Fruit fly (Drosophila melanogaster) whole organism, embryonic: ENCODE results near the gene ebi.
"Not testable (repeated sequence)": the region's sequence is repeated elsewhere in the genome, so short reads cannot be mapped to it uniquely, and the experiment has no call there.

Experiments
- CG10654 ChIP-seq: fragments of 200-800 bp; sonication (Bioruptor generic); optimal IDR thresholded peaks from 2 replicates; lab custom pipeline; 2016; ENCODE audit warnings: missing biosample characterization, missing genetic modification characterization
- CG11504 ChIP-seq: fragments of 200-800 bp; sonication (Bioruptor generic); optimal IDR thresholded peaks from 3 replicates; lab custom pipeline; 2019; ENCODE audit warnings: missing biosample characterization, mild to moderate bottlenecking, missing genetic modification characterization, moderate library complexity
- CG12104 ChIP-seq: fragments of 200-800 bp; sonication (Bioruptor generic); optimal IDR thresholded peaks from 3 replicates; lab custom pipeline; 2016; ENCODE audit warnings: missing biosample characterization, missing genetic modification characterization
- CG12219 ChIP-seq: fragments of 200-800 bp; sonication (Bioruptor generic); optimal IDR thresholded peaks from 3 replicates; lab custom pipeline; 2018; ENCODE audit warnings: missing biosample characterization, mild to moderate bottlenecking, missing genetic modification characterization
- CG13296 ChIP-seq: fragments of 200-800 bp; sonication (Bioruptor generic); optimal IDR thresholded peaks from 3 replicates; lab custom pipeline; 2018; ENCODE audit warnings: missing biosample characterization, mild to moderate bottlenecking, missing genetic modification characterization
- CG14667 ChIP-seq: fragments of 200-800 bp; sonication (Bioruptor generic); IDR thresholded peaks from 2 replicates; pipeline ENCODE4 v1.3.6; 2022; ENCODE audit warnings: missing biosample characterization, missing genetic modification characterization
- CG16813 ChIP-seq: fragments of 200-800 bp; sonication (Bioruptor generic); IDR thresholded peaks from 3 replicates; pipeline ENCODE4 v1.3.6; 2022; ENCODE audit warnings: missing biosample characterization, missing genetic modification characterization; ENCODE audit not compliant: partially characterized antibody
- CG16815 ChIP-seq: fragments of 200-800 bp; sonication (Bioruptor generic); optimal IDR thresholded peaks from 3 replicates; lab custom pipeline; 2017; ENCODE audit warnings: missing biosample characterization, mild to moderate bottlenecking, missing genetic modification characterization
- CG17359 ChIP-seq: fragments of 200-800 bp; sonication (Bioruptor generic); optimal IDR thresholded peaks from 3 replicates; lab custom pipeline; 2018; ENCODE audit warnings: missing biosample characterization, mild to moderate bottlenecking, missing genetic modification characterization, moderate library complexity
- CG17802 ChIP-seq: fragments of 200-800 bp; sonication (Bioruptor generic); optimal IDR thresholded peaks from 2 replicates; lab custom pipeline; 2018; ENCODE audit warnings: missing biosample characterization, mild to moderate bottlenecking, missing genetic modification characterization, moderate library complexity
- CG2116 ChIP-seq: fragments of 200-800 bp; sonication (Bioruptor generic); optimal IDR thresholded peaks from 3 replicates; lab custom pipeline; 2018; ENCODE audit warnings: missing biosample characterization, mild to moderate bottlenecking, missing genetic modification characterization
- CG2678 ChIP-seq: fragments of 200-800 bp; sonication (Bioruptor generic); optimal IDR thresholded peaks from 3 replicates; lab custom pipeline; 2019; ENCODE audit warnings: missing biosample characterization, mild to moderate bottlenecking, missing genetic modification characterization, moderate library complexity
- CG33213 ChIP-seq: fragments of 200-800 bp; sonication (Bioruptor generic); optimal IDR thresholded peaks from 3 replicates; lab custom pipeline; 2016; ENCODE audit warnings: missing biosample characterization, missing genetic modification characterization
- CG4282 ChIP-seq: fragments of 200-800 bp; sonication (Bioruptor generic); optimal IDR thresholded peaks from 2 replicates; lab custom pipeline; 2016; ENCODE audit warnings: missing biosample characterization, missing genetic modification characterization
- CG4617 ChIP-seq: fragments of 200-800 bp; sonication (Bioruptor generic); optimal IDR thresholded peaks from 3 replicates; lab custom pipeline; 2016; ENCODE audit warnings: missing biosample characterization, missing genetic modification characterization, borderline replicate concordance
- CG6765 ChIP-seq: fragments of 200-800 bp; sonication (Bioruptor generic); optimal IDR thresholded peaks from 3 replicates; lab custom pipeline; 2017; ENCODE audit warnings: missing biosample characterization, mild to moderate bottlenecking, missing genetic modification characterization
- CG6854 ChIP-seq: fragments of 200-800 bp; sonication (Bioruptor generic); optimal IDR thresholded peaks from 3 replicates; lab custom pipeline; 2017; ENCODE audit warnings: missing biosample characterization, mild to moderate bottlenecking, missing genetic modification characterization
- CG7786 ChIP-seq: fragments of 200-800 bp; sonication (Bioruptor generic); optimal IDR thresholded peaks from 2 replicates; lab custom pipeline; 2016; ENCODE audit warnings: missing biosample characterization, missing genetic modification characterization
- CrebB ChIP-seq: fragments of 200-800 bp; sonication (Bioruptor generic); optimal IDR thresholded peaks from 3 replicates; lab custom pipeline; 2018; ENCODE audit warnings: missing biosample characterization, mild to moderate bottlenecking, missing genetic modification characterization
- Dref ChIP-seq: fragments of 200-800 bp; sonication (Bioruptor generic); IDR thresholded peaks from 2 replicates; pipeline ENCODE4 v1.3.6; 2022; ENCODE audit warnings: missing biosample characterization, missing genetic modification characterization
- Fer2 ChIP-seq: fragments of 200-800 bp; sonication (Bioruptor generic); optimal IDR thresholded peaks from 2 replicates; lab custom pipeline; 2018; ENCODE audit warnings: missing biosample characterization, mild to moderate bottlenecking, missing genetic modification characterization, moderate library complexity
- Hand ChIP-seq: fragments of 200-800 bp; sonication (Bioruptor generic); optimal IDR thresholded peaks from 2 replicates; lab custom pipeline; 2017; ENCODE audit warnings: mild to moderate bottlenecking, missing biosample characterization, missing genetic modification reagents, missing genetic modification characterization
- Lpt ChIP-seq: fragments of >200 bp; optimal IDR thresholded peaks from 2 replicates; lab custom pipeline; 2018; ENCODE audit warnings: missing biosample characterization, missing genetic modification characterization
- Mrtf ChIP-seq: fragments of 200-800 bp; sonication (Bioruptor generic); IDR thresholded peaks from 3 replicates; pipeline ENCODE4 v1.3.6; 2022; ENCODE audit warnings: missing biosample characterization, missing genetic modification characterization
- Opbp ChIP-seq: fragments of 200-800 bp; sonication (Bioruptor generic); IDR thresholded peaks from 3 replicates; pipeline ENCODE4 v1.3.6; 2022; ENCODE audit warnings: missing biosample characterization, missing genetic modification characterization; ENCODE audit not compliant: partially characterized antibody
- Optix ChIP-seq: fragments of 200-800 bp; sonication (Bioruptor generic); IDR thresholded peaks from 3 replicates; pipeline ENCODE4 v1.3.6; 2022; ENCODE audit warnings: missing biosample characterization, missing genetic modification characterization
- Scr ChIP-seq: fragments of 200-800 bp; sonication (Bioruptor generic); IDR thresholded peaks from 2 replicates; pipeline ENCODE4 v1.3.6; 2022; ENCODE audit warnings: missing biosample characterization, missing genetic modification characterization; ENCODE audit not compliant: partially characterized antibody
- Trl ChIP-seq, 3 experiments: fragments of >200 bp in 2 of 3; fragments of 200-800 bp in 1 of 3; sonication (Bioruptor generic) in 1 of 3; optimal IDR thresholded peaks; 2 replicates in 1 of 3; 3 replicates in 2 of 3; lab custom pipeline; 2016 to 2017; ENCODE audit warnings: missing biosample characterization in 1 of 3, missing genetic modification characterization in 1 of 3
- bbx ChIP-seq: fragments of 200-800 bp; sonication (Bioruptor generic); IDR thresholded peaks from 2 replicates; pipeline ENCODE4 v1.3.6; 2022; ENCODE audit warnings: missing biosample characterization, missing genetic modification characterization; ENCODE audit not compliant: partially characterized antibody
- kay ChIP-seq: fragments of 200-800 bp; sonication (Bioruptor generic); optimal IDR thresholded peaks from 2 replicates; lab custom pipeline; 2016; ENCODE audit warnings: missing biosample characterization, missing genetic modification characterization
- onecut ChIP-seq: fragments of 200-800 bp; sonication (Bioruptor generic); IDR thresholded peaks from 2 replicates; pipeline ENCODE4 v1.3.6; 2022; ENCODE audit warnings: missing biosample characterization, missing genetic modification characterization
- p53 ChIP-seq: fragments of 200-800 bp; sonication (Bioruptor generic); optimal IDR thresholded peaks from 2 replicates; lab custom pipeline; 2016; ENCODE audit warnings: missing biosample characterization, missing genetic modification characterization
- phol ChIP-seq: fragments of 200-800 bp; sonication (Bioruptor generic); optimal IDR thresholded peaks from 3 replicates; lab custom pipeline; 2018; ENCODE audit warnings: missing biosample characterization, mild to moderate bottlenecking, missing genetic modification characterization, moderate library complexity
- pros ChIP-seq: fragments of 200-800 bp; sonication (Bioruptor generic); optimal IDR thresholded peaks from 3 replicates; lab custom pipeline; 2019; ENCODE audit warnings: missing biosample characterization, mild to moderate bottlenecking, missing genetic modification characterization, moderate library complexity
- row ChIP-seq: fragments of 200-800 bp; sonication (Bioruptor generic); IDR thresholded peaks from 3 replicates; pipeline ENCODE4 v1.3.6; 2022; ENCODE audit warnings: missing biosample characterization, missing genetic modification characterization
- salm ChIP-seq: fragments of 200-800 bp; sonication (Bioruptor generic); optimal IDR thresholded peaks from 2 replicates; lab custom pipeline; 2018; ENCODE audit warnings: missing biosample characterization, mild to moderate bottlenecking, missing genetic modification characterization
- twi ChIP-seq: fragments of 200-800 bp; optimal IDR thresholded peaks from 2 replicates; lab custom pipeline; 2019; ENCODE audit warnings: missing biosample characterization, mild to moderate bottlenecking, missing genetic modification characterization, moderate library complexity

Gene ebi

dm6 chr2L:452872-453271 lies 38.0 kb downstream of the ebi start, which contains the start of the genes crq and shv (continued):
- TF ChIP-seq salm (tag; lab: Kevin White, UChicago) = no peak
- no peak for TF ChIP-seq CG2678 (tag; lab: Kevin White, UChicago)
- TF ChIP-seq CG12104 (GFP tag; lab: Kevin White, UChicago) = no peak
- TF ChIP-seq Lpt (GFP tag; lab: Kevin White, UChicago) = no peak
- no peak for TF ChIP-seq CG6854
- no peak for TF ChIP-seq CG11504 (tag; lab: Kevin White, UChicago)
- TF ChIP-seq kay (GFP tag; lab: Kevin White, UChicago) = no peak
- TF ChIP-seq CG12219 (GFP tag; lab: Kevin White, UChicago) = no peak
- TF ChIP-seq CG4617 (GFP tag; lab: Kevin White, UChicago) = peak; percentile 72
- no peak; the same call in 1 of the 2 replicates for TF ChIP-seq bbx
- no peak for TF ChIP-seq row
- TF ChIP-seq CG17359 (tag; lab: Kevin White, UChicago) = no peak
- TF ChIP-seq Mrtf (GFP tag; lab: Robert Waterston, UW) = no peak
- TF ChIP-seq CG7786 (GFP tag; lab: Kevin White, UChicago) = no peak
- no peak for TF ChIP-seq CG4282 (GFP tag; lab: Kevin White, UChicago)
- TF ChIP-seq phol = peak; percentile 0
- TF ChIP-seq p53 = no peak
- TF ChIP-seq CG16815 (GFP tag; lab: Kevin White, UChicago) = no peak
- TF ChIP-seq twi (tag; lab: Kevin White, UChicago) = no peak
- TF ChIP-seq CG17802 (tag; lab: Kevin White, UChicago) = no peak
- TF ChIP-seq CG16813 (GFP tag; lab: Robert Waterston, UW) = 0 out of 3 replicates have a peak, but pooled peaks have one; percentile 20
- no peak for TF ChIP-seq Optix (GFP tag; lab: Robert Waterston, UW)
- no peak for TF ChIP-seq Hand (GFP tag; lab: Kevin White, UChicago)
- TF ChIP-seq CrebB (tag; lab: Kevin White, UChicago) = peak; percentile 9
- TF ChIP-seq CG33213 (GFP tag; lab: Kevin White, UChicago) = no peak
- TF ChIP-seq CG14667 (GFP tag; lab: Robert Waterston, UW) = no peak
- no peak for TF ChIP-seq CG6765 (GFP tag; lab: Kevin White, UChicago)
- no peak for TF ChIP-seq CG10654 (GFP tag; lab: Kevin White, UChicago)
- TF ChIP-seq CG13296 (GFP tag; lab: Kevin White, UChicago) = no peak

dm6 chr2L:455274-455673 lies 40.4 kb downstream of the ebi start, which contains the start of gene CG4133:
Gene CG4133, plus strand, starts transcription at chr2L:455531.
- TF ChIP-seq Scr (GFP tag; lab: Robert Waterston, UW) = peak; percentile 35; the same call in 1 of the 2 replicates
- peak; percentile 36; the same call in 1 of the 3 replicates for TF ChIP-seq CG16813 (GFP tag; lab: Robert Waterston, UW)
- TF ChIP-seq Trl (optimal IDR thresholded peaks at IDR 0.05; lab: Kevin White, UChicago) = peak; percentile 4 to 45
- not testable (repeated sequence) for TF ChIP-seq Trl (GFP tag; optimal IDR thresholded peaks at IDR 0.05; lab: Kevin White, UChicago)
- peak; percentile 56 for TF ChIP-seq Dref (GFP tag; lab: Robert Waterston, UW)
- peak; percentile 86 for TF ChIP-seq CG2116 (GFP tag; lab: Kevin White, UChicago)
- peak; percentile 20; the same call in 1 of the 3 replicates for TF ChIP-seq Opbp (GFP tag; lab: Robert Waterston, UW)

dm6 chr2L:455738-456137 lies 40.9 kb downstream of the ebi start:
- TF ChIP-seq bbx = no peak
- no peak for TF ChIP-seq Fer2 (tag; lab: Kevin White, UChicago)
- peak; percentile 97 for TF ChIP-seq onecut (GFP tag; lab: Robert Waterston, UW)
- peak; percentile 38 for TF ChIP-seq pros (GFP tag; lab: Kevin White, UChicago)
- TF ChIP-seq, all 482 proteins: peak for 2
